Worm (Caenorhabditis elegans) whole organism, L1 larva: ENCODE results near the gene cpf-1.

ENCODE experiments used
- jun-1 ChIP-seq: fragments of 150-350 bp; optimal IDR thresholded peaks from 2 replicates; lab custom pipeline; 2014; ENCODE audit warnings: missing biosample characterization, missing genetic modification reagents, missing genetic modification characterization
- ztf-11 ChIP-seq, 2 experiments: sonication (generic microtip); optimal IDR thresholded peaks; 2 replicates each; lab custom pipeline; 2016 to 2017; ENCODE audit warnings: missing genetic modification characterization in 2 of 2, missing biosample characterization in 1 of 2, missing compliant biosample characterization in 1 of 2

ce11 chrII:8625163-8625562 is 22.9 kb upstream of the cpf-1 start, which contains the start of gene sptf-2:
- TF ChIP-seq jun-1 (tag; lab: Kevin White, UChicago) = peak; percentile 34
- TF ChIP-seq ztf-11 (tag; optimal IDR thresholded peaks at IDR 0.05; lab: Kevin White, UChicago) = no peak
